Fruit fly (Drosophila melanogaster) whole organism, embryonic: Measurements from ENCODE around the gene CG31122.

Experiments used
- Antp ChIP-seq: fragments of 200-800 bp; sonication (Bioruptor generic); optimal IDR thresholded peaks from 3 replicates; lab custom pipeline; 2016; ENCODE audit warnings: missing biosample characterization, missing genetic modification characterization
- Bgb ChIP-seq: fragments of 200-800 bp; sonication (Bioruptor generic); IDR thresholded peaks from 2 replicates; pipeline ENCODE4 v1.3.6; 2022; ENCODE audit warnings: missing biosample characterization, missing genetic modification characterization; ENCODE audit not compliant: partially characterized antibody
- C15 ChIP-seq: fragments of 200-800 bp; sonication (Bioruptor generic); IDR thresholded peaks from 3 replicates; pipeline ENCODE4 v1.3.6; 2022; ENCODE audit warnings: missing biosample characterization, missing genetic modification characterization
- CG10654 ChIP-seq: fragments of 200-800 bp; sonication (Bioruptor generic); optimal IDR thresholded peaks from 2 replicates; lab custom pipeline; 2016; ENCODE audit warnings: missing biosample characterization, missing genetic modification characterization
- CG11696 ChIP-seq: fragments of 200-800 bp; sonication (Bioruptor generic); IDR thresholded peaks from 2 replicates; pipeline ENCODE4 v1.3.6; 2022; ENCODE audit warnings: missing biosample characterization, missing genetic modification characterization
- CG16815 ChIP-seq: fragments of 200-800 bp; sonication (Bioruptor generic); optimal IDR thresholded peaks from 3 replicates; lab custom pipeline; 2017; ENCODE audit warnings: missing biosample characterization, mild to moderate bottlenecking, missing genetic modification characterization
- CG17186 ChIP-seq: fragments of 200-800 bp; sonication (Bioruptor generic); optimal IDR thresholded peaks from 3 replicates; lab custom pipeline; 2017; ENCODE audit warnings: missing biosample characterization, missing genetic modification reagents, missing genetic modification characterization
- CG17802 ChIP-seq: fragments of 200-800 bp; sonication (Bioruptor generic); optimal IDR thresholded peaks from 2 replicates; lab custom pipeline; 2018; ENCODE audit warnings: missing biosample characterization, mild to moderate bottlenecking, missing genetic modification characterization, moderate library complexity
- CG18764 ChIP-seq: fragments of 200-800 bp; sonication (Bioruptor generic); optimal IDR thresholded peaks from 3 replicates; lab custom pipeline; 2016; ENCODE audit warnings: missing biosample characterization, missing genetic modification characterization
- CG2202 ChIP-seq: fragments of 200-800 bp; sonication (Bioruptor generic); optimal IDR thresholded peaks from 2 replicates; lab custom pipeline; 2018; ENCODE audit warnings: missing biosample characterization, mild to moderate bottlenecking, missing genetic modification characterization
- CG3065 ChIP-seq: fragments of 200-800 bp; sonication (Bioruptor generic); optimal IDR thresholded peaks from 2 replicates; lab custom pipeline; 2016; ENCODE audit warnings: missing biosample characterization, missing genetic modification characterization
- CG31224 ChIP-seq: fragments of 200-800 bp; sonication (Bioruptor generic); IDR thresholded peaks from 2 replicates; pipeline ENCODE4 v1.3.6; 2022; ENCODE audit warnings: missing biosample characterization, missing genetic modification characterization
- CG7987 ChIP-seq: fragments of 200-800 bp; sonication (Bioruptor generic); optimal IDR thresholded peaks from 2 replicates; lab custom pipeline; 2018; ENCODE audit warnings: missing biosample characterization, mild to moderate bottlenecking, missing genetic modification characterization, moderate library complexity
- CG8944 ChIP-seq: fragments of 200-800 bp; sonication (Bioruptor generic); optimal IDR thresholded peaks from 3 replicates; lab custom pipeline; 2016; ENCODE audit warnings: missing biosample characterization, missing genetic modification characterization
- CG9609 ChIP-seq: fragments of 200-800 bp; sonication (Bioruptor generic); optimal IDR thresholded peaks from 3 replicates; lab custom pipeline; 2016; ENCODE audit warnings: missing biosample characterization, missing genetic modification characterization
- CG9817 ChIP-seq: fragments of 200-800 bp; sonication (Bioruptor generic); optimal IDR thresholded peaks from 2 replicates; lab custom pipeline; 2018; ENCODE audit warnings: missing biosample characterization, mild to moderate bottlenecking, missing genetic modification characterization, moderate library complexity
- CG9932 ChIP-seq: fragments of 200-800 bp; sonication (Bioruptor generic); IDR thresholded peaks from 2 replicates; pipeline ENCODE4 v1.3.6; 2022; ENCODE audit warnings: missing biosample characterization, missing genetic modification characterization
- HLHmδ ChIP-seq: fragments of 200-800 bp; sonication (Bioruptor generic); optimal IDR thresholded peaks from 2 replicates; lab custom pipeline; 2018; ENCODE audit warnings: missing biosample characterization, mild to moderate bottlenecking, missing genetic modification characterization, moderate library complexity
- HmgD ChIP-seq: fragments of 200-800 bp; sonication (Bioruptor generic); optimal IDR thresholded peaks from 3 replicates; lab custom pipeline; 2016; ENCODE audit warnings: missing biosample characterization, missing genetic modification characterization
- Hr78 ChIP-seq, 2 experiments: fragments of 200-800 bp in 1 of 2; fragments of >200 bp in 1 of 2; sonication (Bioruptor generic) in 1 of 2; optimal IDR thresholded peaks; 2 replicates each; lab custom pipeline; 2017 to 2019; ENCODE audit warnings: missing biosample characterization in 2 of 2, missing genetic modification characterization in 2 of 2, mild to moderate bottlenecking in 1 of 2, moderate library complexity in 1 of 2
- NfI ChIP-seq: fragments of 200-800 bp; sonication (Bioruptor generic); optimal IDR thresholded peaks from 3 replicates; lab custom pipeline; 2018; ENCODE audit warnings: missing biosample characterization, mild to moderate bottlenecking, missing genetic modification characterization, moderate library complexity
- Opbp ChIP-seq: fragments of 200-800 bp; sonication (Bioruptor generic); IDR thresholded peaks from 3 replicates; pipeline ENCODE4 v1.3.6; 2022; ENCODE audit warnings: missing biosample characterization, missing genetic modification characterization; ENCODE audit not compliant: partially characterized antibody
- Scr ChIP-seq: fragments of 200-800 bp; sonication (Bioruptor generic); IDR thresholded peaks from 2 replicates; pipeline ENCODE4 v1.3.6; 2022; ENCODE audit warnings: missing biosample characterization, missing genetic modification characterization; ENCODE audit not compliant: partially characterized antibody
- abd-A ChIP-seq: fragments of 200-800 bp; sonication (Bioruptor generic); optimal IDR thresholded peaks from 3 replicates; lab custom pipeline; 2019; ENCODE audit warnings: missing biosample characterization, mild to moderate bottlenecking, missing genetic modification characterization, moderate library complexity
- az2 ChIP-seq: fragments of 200-800 bp; sonication (Bioruptor generic); optimal IDR thresholded peaks from 3 replicates; lab custom pipeline; 2016; ENCODE audit warnings: missing biosample characterization, missing genetic modification characterization
- bcd ChIP-seq: fragments of 200-800 bp; sonication (Bioruptor generic); optimal IDR thresholded peaks from 2 replicates; lab custom pipeline; 2017; ENCODE audit warnings: missing biosample characterization, mild to moderate bottlenecking, missing genetic modification characterization
- bsh ChIP-seq, 2 experiments: fragments of 200-800 bp; sonication (Bioruptor generic); optimal IDR thresholded peaks; 2 replicates each; lab custom pipeline; 2017 to 2018; ENCODE audit warnings: mild to moderate bottlenecking in 2 of 2, missing biosample characterization in 2 of 2, missing genetic modification characterization in 2 of 2, moderate library complexity in 1 of 2
- cas ChIP-seq: fragments of 200-800 bp; sonication (Bioruptor generic); IDR thresholded peaks from 2 replicates; pipeline ENCODE4 v1.3.6; 2022; ENCODE audit warnings: missing biosample characterization, missing genetic modification characterization
- da ChIP-seq: fragments of 200-800 bp; sonication (Bioruptor generic); optimal IDR thresholded peaks from 2 replicates; lab custom pipeline; 2016; ENCODE audit warnings: missing biosample characterization, missing genetic modification characterization
- dm ChIP-seq: fragments of 200-800 bp; sonication (Bioruptor generic); optimal IDR thresholded peaks from 3 replicates; lab custom pipeline; 2016; ENCODE audit warnings: missing biosample characterization, missing genetic modification characterization
- exex ChIP-seq: fragments of 200-800 bp; sonication (Bioruptor generic); optimal IDR thresholded peaks from 4 replicates; lab custom pipeline; 2018; ENCODE audit warnings: missing biosample characterization, mild to moderate bottlenecking, missing genetic modification characterization, moderate library complexity
- eyg ChIP-seq: fragments of 200-800 bp; sonication (Bioruptor generic); optimal IDR thresholded peaks from 3 replicates; lab custom pipeline; 2016; ENCODE audit warnings: missing biosample characterization, missing genetic modification characterization
- fd3F ChIP-seq: fragments of 200-800 bp; sonication (Bioruptor generic); optimal IDR thresholded peaks from 2 replicates; lab custom pipeline; 2018; ENCODE audit warnings: missing biosample characterization, mild to moderate bottlenecking, missing genetic modification characterization, moderate library complexity
- hb ChIP-seq: fragments of 200-800 bp; sonication (Bioruptor generic); IDR thresholded peaks from 3 replicates; pipeline ENCODE4 v1.3.6; 2022; ENCODE audit warnings: missing biosample characterization, missing genetic modification characterization; ENCODE audit not compliant: partially characterized antibody
- kay ChIP-seq: fragments of 200-800 bp; sonication (Bioruptor generic); optimal IDR thresholded peaks from 2 replicates; lab custom pipeline; 2016; ENCODE audit warnings: missing biosample characterization, missing genetic modification characterization
- lola ChIP-seq, 3 experiments: fragments of >200 bp in 2 of 3; fragments of 200-800 bp in 1 of 3; sonication (Bioruptor generic) in 1 of 3; optimal IDR thresholded peaks; 2 replicates each; lab custom pipeline; 2017 to 2019; ENCODE audit warnings: missing biosample characterization in 3 of 3, missing genetic modification characterization in 3 of 3, mild to moderate bottlenecking in 1 of 3, moderate library complexity in 1 of 3
- nau ChIP-seq: fragments of 200-800 bp; sonication (Bioruptor generic); optimal IDR thresholded peaks from 3 replicates; lab custom pipeline; 2017; ENCODE audit warnings: missing biosample characterization, mild to moderate bottlenecking, missing genetic modification characterization, missing genetic modification reagents
- ranshi ChIP-seq: fragments of 200-800 bp; sonication (Bioruptor generic); IDR thresholded peaks from 2 replicates; pipeline ENCODE4 v1.3.6; 2022; ENCODE audit warnings: missing biosample characterization, missing genetic modification characterization
- scrt ChIP-seq: fragments of 200-800 bp; sonication (Bioruptor generic); optimal IDR thresholded peaks from 2 replicates; lab custom pipeline; 2018; ENCODE audit warnings: missing biosample characterization, mild to moderate bottlenecking, missing genetic modification characterization, moderate library complexity
- slbo ChIP-seq: fragments of 200-800 bp; sonication (Bioruptor generic); IDR thresholded peaks from 2 replicates; pipeline ENCODE4 v1.3.6; 2022; ENCODE audit warnings: missing biosample characterization, missing genetic modification characterization
- sug ChIP-seq: fragments of 200-800 bp; optimal IDR thresholded peaks from 2 replicates; lab custom pipeline; 2019; ENCODE audit warnings: missing biosample characterization, mild to moderate bottlenecking, missing genetic modification characterization, moderate library complexity
- tgo ChIP-seq: fragments of 200-800 bp; sonication (Bioruptor generic); IDR thresholded peaks from 3 replicates; pipeline ENCODE4 v1.3.6; 2022; ENCODE audit warnings: missing biosample characterization, missing genetic modification characterization
- tio ChIP-seq: fragments of 200-800 bp; sonication (Bioruptor generic); optimal IDR thresholded peaks from 2 replicates; lab custom pipeline; 2017; ENCODE audit warnings: missing biosample characterization, missing genetic modification characterization, inconsistent platforms
- twi ChIP-seq: fragments of 200-800 bp; optimal IDR thresholded peaks from 2 replicates; lab custom pipeline; 2019; ENCODE audit warnings: missing biosample characterization, mild to moderate bottlenecking, missing genetic modification characterization, moderate library complexity
- unpg ChIP-seq: fragments of 200-800 bp; sonication (Bioruptor generic); optimal IDR thresholded peaks from 3 replicates; lab custom pipeline; 2018; ENCODE audit warnings: missing biosample characterization, mild to moderate bottlenecking, missing genetic modification characterization, moderate library complexity
- vnd ChIP-seq: fragments of 200-800 bp; sonication (Bioruptor generic); IDR thresholded peaks from 3 replicates; pipeline ENCODE4 v1.3.6; 2022; ENCODE audit warnings: missing biosample characterization, missing genetic modification characterization; ENCODE audit not compliant: partially characterized antibody
- z ChIP-seq: fragments of 200-800 bp; sonication (Bioruptor generic); IDR thresholded peaks from 3 replicates; pipeline ENCODE4 v1.3.6; 2022; ENCODE audit warnings: missing biosample characterization, missing genetic modification characterization

The CG31122 gene

dm6 chr3R:18438827-18439717 is 26.4 kb upstream of the CG31122 start (continued):
- TF ChIP-seq sug (tag; lab: Kevin White, UChicago) (peak; percentile 60), CG17186 (GFP tag; lab: Kevin White, UChicago) (no peak), CG10654 (GFP tag; lab: Kevin White, UChicago) (peak; percentile 35), az2 (GFP tag; lab: Kevin White, UChicago) (no peak), HLHmδ (GFP tag; lab: Kevin White, UChicago) (no peak), CG31224 (GFP tag; lab: Robert Waterston, UW) (peak; percentile 42; the same call in 1 of the 2 replicates), NfI (GFP tag; lab: Kevin White, UChicago) (peak; percentile 39), kay (GFP tag; lab: Kevin White, UChicago) (no peak), tgo (no peak), CG9609 (GFP tag; lab: Kevin White, UChicago) (no peak), CG16815 (GFP tag; lab: Kevin White, UChicago) (no peak), Hr78 (GFP tag; optimal IDR thresholded peaks at IDR 0.05; lab: Kevin White, UChicago) (peak in 1 of 2 experiments; percentile 2), z (GFP tag; lab: Robert Waterston, UW) (0 out of 3 replicates have a peak, but pooled peaks have one; percentile 33), CG2202 (tag; lab: Kevin White, UChicago) (peak; percentile 49), bsh (GFP tag; optimal IDR thresholded peaks at IDR 0.05; lab: Kevin White, UChicago) (peak in 1 of 2 experiments; percentile 62), CG11696 (GFP tag; lab: Robert Waterston, UW) (no peak), CG18764 (GFP tag; lab: Kevin White, UChicago) (peak; percentile 54), CG17802 (tag; lab: Kevin White, UChicago) (no peak), HmgD (GFP tag; lab: Kevin White, UChicago) (no peak), hb (no peak), Scr (no peak), eyg (GFP tag; lab: Kevin White, UChicago) (peak; percentile 61), fd3F (GFP tag; lab: Kevin White, UChicago) (peak; percentile 69), twi (tag; lab: Kevin White, UChicago) (no peak), slbo (GFP tag; lab: Robert Waterston, UW) (peak; percentile 72), bcd (GFP tag; lab: Kevin White, UChicago) (peak; percentile 5), dm (no peak), Opbp (GFP tag; lab: Robert Waterston, UW) (no peak), ranshi (GFP tag; lab: Robert Waterston, UW) (peak; percentile 30; the same call in 1 of the 2 replicates), CG7987 (GFP tag; lab: Kevin White, UChicago) (peak; percentile 77), abd-A (tag; lab: Kevin White, UChicago) (peak; percentile 30), CG8944 (GFP tag; lab: Kevin White, UChicago) (no peak), tio (GFP tag; lab: Kevin White, UChicago) (peak; percentile 21), lola (GFP tag; optimal IDR thresholded peaks at IDR 0.05; lab: Kevin White, UChicago) (no peak), exex (peak; percentile 64), scrt (GFP tag; lab: Kevin White, UChicago) (peak; percentile 40), Antp (GFP tag; lab: Kevin White, UChicago) (no peak), CG9817 (peak; percentile 45), unpg (peak; percentile 47), Bgb (GFP tag; lab: Robert Waterston, UW) (no peak), C15 (GFP tag; lab: Robert Waterston, UW) (no peak), CG9932 (GFP tag; lab: Robert Waterston, UW) (peak; percentile 44; the same call in 1 of the 2 replicates), CG3065 (GFP tag; lab: Kevin White, UChicago) (no peak), vnd (GFP tag; lab: Robert Waterston, UW) (no peak), cas (GFP tag; lab: Robert Waterston, UW) (no peak), da (GFP tag; lab: Kevin White, UChicago) (no peak), nau (GFP tag; lab: Kevin White, UChicago) (peak; percentile 78)
